Fruit fly (Drosophila melanogaster): ENCODE results near the gene CG42724.

DNA sequence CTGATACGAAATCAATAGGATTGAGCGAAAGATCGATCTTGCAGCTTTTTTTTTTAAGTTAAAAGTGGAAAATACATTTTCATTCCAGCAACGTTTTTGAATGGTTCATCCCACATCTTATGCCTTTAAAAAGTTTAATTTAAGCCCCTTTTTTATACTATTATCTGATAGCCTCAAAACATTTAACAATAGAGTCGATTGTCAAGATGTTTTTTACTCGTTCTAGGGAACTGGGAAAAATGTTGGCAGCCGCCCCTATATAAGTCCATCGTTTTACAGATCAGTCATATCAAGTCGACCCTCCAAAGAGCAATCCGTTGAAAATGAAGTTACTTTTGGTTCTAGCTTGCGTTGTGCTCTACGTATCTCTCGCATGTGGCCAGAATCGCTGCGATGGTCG, 9.4 kb upstream of the CG42724 start, which contains the start of gene CG42537:
- no peak for TF ChIP-seq hkb (optimal IDR thresholded peaks at IDR 0.05)
- TF ChIP-seq hkb (GFP tag; IDR thresholded peaks at IDR 0.05): no peak
- no peak for TF ChIP-seq Sox102F (GFP tag; optimal IDR thresholded peaks at IDR 0.05)
- no peak for TF ChIP-seq D (optimal IDR thresholded peaks at IDR 0.05)
- no peak for TF ChIP-seq D (GFP tag; optimal IDR thresholded peaks at IDR 0.05)
- TF ChIP-seq CG4404 (GFP tag; IDR thresholded peaks at IDR 0.05): no peak
- no peak for TF ChIP-seq Poxn (GFP tag; IDR thresholded peaks at IDR 0.05)
- TF ChIP-seq sob (GFP tag; IDR thresholded peaks at IDR 0.05): no peak
- TF ChIP-seq Camta (GFP tag; optimal IDR thresholded peaks at IDR 0.05): no peak
- TF ChIP-seq so (GFP tag; IDR thresholded peaks at IDR 0.05): no peak
